Fruit fly (Drosophila melanogaster): ENCODE measurements around the gene TfIIA-L.
A peak's percentile ranks its signal among the peaks of the same experiment; 100 is the strongest.

The TfIIA-L gene

DNA sequence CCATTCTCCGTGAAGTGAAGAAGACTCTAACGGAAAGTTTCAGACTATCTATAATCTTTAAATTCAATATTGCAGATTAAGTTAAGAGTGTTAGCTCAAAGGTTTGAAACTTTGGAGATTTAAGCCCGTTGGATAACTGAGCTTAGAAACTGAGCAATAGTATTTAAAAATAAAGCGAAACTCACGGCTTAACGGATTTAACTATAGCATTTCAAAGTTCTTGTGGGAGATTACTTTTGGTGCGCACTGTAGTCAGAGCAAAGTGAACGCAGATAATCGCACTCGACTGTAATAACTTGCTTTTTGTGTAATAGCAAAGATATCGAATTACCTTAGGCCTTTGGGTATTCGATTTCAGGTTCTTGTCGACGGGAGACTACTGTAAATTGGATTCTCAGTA, 31.4 kb downstream of the TfIIA-L start, which contains the start of gene mrt:
TSS of gene mrt (minus strand) at position 376 of the 400 bp plus-strand sequence.
- no peak for TF ChIP-seq CTCF (optimal IDR thresholded peaks at IDR 0.05)
- no peak for TF ChIP-seq CG8478 (optimal IDR thresholded peaks at IDR 0.05)

DNA sequence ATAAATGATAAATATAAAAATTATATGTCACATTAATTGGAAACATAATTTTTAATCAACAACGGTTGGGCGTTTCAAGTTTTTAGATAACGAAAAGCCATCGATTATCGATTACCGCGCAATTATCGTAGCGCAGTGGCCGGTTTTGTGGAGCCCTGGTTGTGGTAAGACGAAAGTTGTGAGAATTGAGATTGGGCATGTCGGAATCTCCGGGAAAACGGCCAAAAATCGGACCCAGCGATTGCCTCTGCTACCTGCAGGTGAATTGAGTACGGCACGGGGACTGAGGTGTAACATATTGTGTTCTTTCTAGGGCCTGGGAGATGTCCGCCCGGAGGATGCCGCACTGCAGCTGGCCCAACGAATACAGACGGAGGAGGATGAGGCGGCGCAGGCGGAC, 32.7 kb downstream of the TfIIA-L start, which contains the start of gene CG3368:
TSS of gene CG3368 (plus strand) at position 136 of the 400 bp plus-strand sequence.
- TF ChIP-seq CTCF (optimal IDR thresholded peaks at IDR 0.05) (no peak), CG8478 (optimal IDR thresholded peaks at IDR 0.05) (no peak)

DNA sequence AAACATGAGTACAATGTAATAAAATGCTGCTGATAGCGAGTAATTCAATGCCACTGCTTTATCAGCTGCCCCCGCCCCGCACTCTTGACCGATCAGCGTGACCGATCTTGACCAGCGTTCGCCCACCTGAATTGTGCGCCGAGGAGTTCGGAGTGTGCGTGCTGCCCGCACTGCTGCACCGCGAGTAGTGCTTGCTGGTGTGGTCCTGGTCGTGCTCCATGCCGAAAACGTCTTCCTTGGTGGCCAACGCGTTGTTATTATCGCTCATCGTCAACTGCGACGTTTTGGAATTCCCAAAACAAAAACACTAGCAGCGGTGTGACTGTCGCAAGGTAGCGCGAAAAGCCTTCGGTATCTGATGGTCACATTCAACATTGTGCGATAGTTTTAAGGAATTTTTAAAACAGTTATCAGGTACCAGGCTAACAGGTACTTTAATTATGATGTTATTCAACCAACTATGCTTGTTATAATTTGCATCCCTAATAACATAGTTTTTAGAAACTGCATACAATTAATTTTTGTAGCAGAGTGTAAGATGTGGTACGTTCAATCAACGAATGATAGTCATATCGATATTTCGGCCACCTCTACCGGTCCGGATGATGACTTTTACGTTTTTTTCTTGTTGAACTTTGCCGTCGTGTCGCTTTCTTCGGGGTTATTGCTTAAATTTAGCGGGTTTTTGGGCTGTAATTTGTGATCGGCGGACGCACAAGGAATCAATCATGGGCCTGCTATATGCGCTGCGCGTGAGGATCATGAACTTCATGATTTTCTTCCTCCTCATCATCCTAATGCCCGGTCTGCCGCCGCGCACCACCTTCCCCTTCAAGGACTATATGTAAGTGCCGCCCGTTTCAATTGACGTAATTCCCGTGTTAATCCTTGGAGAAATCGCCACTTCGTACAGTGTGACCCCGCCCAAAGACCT, 37.6 kb downstream of the TfIIA-L start, which contains the start of the genes bigmax and Hmu:
TSS of gene bigmax (minus strand) at position 325 of the 934 bp plus-strand sequence.
TSS of gene Hmu (plus strand) at position 568 of the 934 bp plus-strand sequence.
- no peak for TF ChIP-seq CG8478 (optimal IDR thresholded peaks at IDR 0.05)
- TF ChIP-seq CTCF (optimal IDR thresholded peaks at IDR 0.05), result peak in 1 of 2 experiments; percentile 7

DNA sequence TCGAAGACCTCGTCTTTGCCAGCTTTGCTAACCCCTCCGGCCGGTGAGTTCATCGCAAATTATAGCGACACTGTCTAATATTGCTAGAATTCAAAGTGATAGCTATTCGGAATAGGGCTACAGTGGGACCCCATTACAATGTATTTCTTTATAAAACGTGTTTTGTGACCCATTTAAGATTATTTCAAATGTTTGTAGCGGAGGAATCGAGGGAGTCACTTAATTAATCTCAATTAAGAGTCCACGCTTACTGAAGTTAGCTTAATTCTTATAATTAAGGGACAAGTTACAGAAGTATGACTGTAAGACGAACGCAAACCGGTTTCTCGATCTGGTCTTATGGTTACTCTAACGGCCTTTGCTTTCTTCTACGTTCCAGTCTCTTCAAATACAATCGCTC, 38.7 kb downstream of the TfIIA-L start:
- TF ChIP-seq CG8478 (optimal IDR thresholded peaks at IDR 0.05), result no peak
- no peak for TF ChIP-seq CTCF (optimal IDR thresholded peaks at IDR 0.05)

DNA sequence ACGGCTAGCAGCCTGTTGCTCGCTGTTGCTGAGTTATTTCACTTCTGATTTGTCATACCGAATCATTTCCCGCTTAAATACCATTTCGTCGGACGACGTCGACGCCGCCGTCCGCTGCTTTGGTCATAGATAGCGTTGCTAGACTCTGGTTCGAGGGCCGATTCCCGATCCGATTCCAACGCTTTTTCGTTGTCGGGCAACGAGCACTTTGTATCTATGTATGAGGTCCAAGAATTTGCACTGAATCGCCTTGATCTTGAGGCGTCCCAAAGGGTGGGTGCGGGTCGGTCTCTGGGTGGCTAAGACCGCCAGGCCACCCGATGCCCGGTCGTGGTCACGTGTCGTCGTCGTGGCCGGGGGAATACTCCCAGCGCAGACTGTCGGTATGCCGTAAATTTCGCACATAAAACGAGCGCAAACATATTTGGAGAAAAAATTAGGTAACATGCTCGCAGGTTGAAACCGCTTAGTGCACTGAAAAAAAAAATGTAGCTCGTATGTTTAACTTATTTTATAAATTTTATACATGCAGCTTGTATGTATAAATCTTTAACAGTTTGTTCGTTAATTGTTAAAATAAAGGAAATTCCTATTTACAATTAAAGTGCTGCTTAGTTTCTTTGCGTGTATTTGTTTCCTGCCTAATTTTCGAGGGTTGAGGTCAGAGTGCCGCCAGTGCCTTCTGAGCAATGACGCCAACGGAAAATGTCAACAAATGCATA, 41.4 kb downstream of the TfIIA-L start, which contains the start of gene CG3348:
TSS of gene CG3348 (minus strand) at position 51 of the 722 bp plus-strand sequence.
- no peak for TF ChIP-seq CG8478 (optimal IDR thresholded peaks at IDR 0.05)
- no peak for TF ChIP-seq CTCF (optimal IDR thresholded peaks at IDR 0.05)

DNA sequence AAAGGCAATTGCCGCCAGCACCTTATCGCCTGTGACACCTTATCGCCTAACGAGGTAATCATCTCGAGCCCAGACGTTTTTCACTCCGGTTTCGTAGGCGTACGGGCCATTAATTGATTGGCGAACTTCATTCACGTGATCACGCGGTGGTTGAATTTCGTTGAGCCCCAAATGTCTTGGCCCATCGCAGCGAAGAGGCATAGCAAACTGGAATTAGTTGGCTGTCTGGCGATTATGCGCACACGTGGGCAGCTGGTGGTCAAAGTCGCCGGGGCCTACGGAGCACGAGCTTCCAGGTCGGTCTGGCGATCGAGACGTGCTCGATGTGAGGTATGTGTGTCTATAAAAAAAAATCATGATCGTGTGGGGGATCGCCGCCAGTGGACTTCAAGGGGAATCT, 42.2 kb downstream of the TfIIA-L start:
- TF ChIP-seq CTCF (optimal IDR thresholded peaks at IDR 0.05), result no peak
- TF ChIP-seq CG8478 (optimal IDR thresholded peaks at IDR 0.05), result no peak

DNA sequence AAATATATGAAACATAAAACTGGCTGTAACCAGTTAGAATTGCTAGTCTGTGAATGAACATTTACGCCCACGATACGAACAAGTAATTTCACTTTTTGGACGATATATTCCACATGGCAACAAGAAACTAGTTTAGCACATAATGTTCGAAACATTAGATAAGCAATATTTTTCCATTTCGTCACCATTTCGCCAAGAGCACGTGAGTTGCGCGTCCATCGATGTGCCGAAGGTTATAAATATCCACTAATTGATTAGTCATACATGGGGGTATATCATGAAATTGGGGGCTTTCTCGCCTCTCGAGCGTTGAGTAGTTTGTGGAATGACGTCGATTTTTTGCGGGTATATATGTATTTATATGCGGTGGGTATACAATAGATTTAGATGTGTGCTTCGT, 43.2 kb downstream of the TfIIA-L start:
- TF ChIP-seq CTCF (optimal IDR thresholded peaks at IDR 0.05), result no peak
- no peak for TF ChIP-seq CG8478 (optimal IDR thresholded peaks at IDR 0.05)
